Worm (Caenorhabditis elegans) whole organism, L3 larva: ENCODE results near the gene EGAP1.5.
A peak's percentile ranks its signal among the peaks of the same experiment; 100 is the strongest.

Source experiments
- R02D3.7 ChIP-seq: fragments of 150-350 bp; optimal IDR thresholded peaks from 2 replicates; lab custom pipeline; 2014; ENCODE audit warnings: missing biosample characterization, missing genetic modification characterization
- ZK546.5 ChIP-seq: sonication (generic microtip); optimal IDR thresholded peaks from 2 replicates; lab custom pipeline; 2017; ENCODE audit warnings: missing biosample characterization, missing genetic modification characterization
- ama-1 ChIP-seq: fragments of 150-350 bp; optimal IDR thresholded peaks from 2 replicates; lab custom pipeline; 2018
- ceh-28 ChIP-seq: fragments of 150-350 bp; optimal IDR thresholded peaks from 2 replicates; lab custom pipeline; 2014; ENCODE audit warnings: missing biosample characterization, missing genetic modification reagents, missing genetic modification characterization
- ceh-82 ChIP-seq: fragments of 150-350 bp; optimal IDR thresholded peaks from 2 replicates; lab custom pipeline; 2014; ENCODE audit warnings: missing biosample characterization, missing genetic modification characterization
- daf-12 ChIP-seq: fragments of 150-350 bp; optimal IDR thresholded peaks from 2 replicates; lab custom pipeline; 2014; ENCODE audit warnings: missing biosample characterization, missing genetic modification reagents, missing genetic modification characterization
- egl-5 ChIP-seq: fragments of 150-350 bp; optimal IDR thresholded peaks from 2 replicates; lab custom pipeline; 2017; ENCODE audit warnings: missing biosample characterization, missing genetic modification reagents, missing genetic modification characterization, inconsistent platforms
- elt-1 ChIP-seq: fragments of 150-350 bp; optimal IDR thresholded peaks from 2 replicates; lab custom pipeline; 2014; ENCODE audit warnings: missing biosample characterization, missing genetic modification characterization
- elt-2 ChIP-seq: sonication (generic microtip); optimal IDR thresholded peaks from 2 replicates; lab custom pipeline; 2016; ENCODE audit warnings: missing genetic modification reagents, mild to moderate bottlenecking, missing genetic modification characterization, missing compliant biosample characterization
- elt-3 ChIP-seq, 3 experiments: fragments of 150-350 bp in 1 of 3; sonication (generic microtip) in 2 of 3; optimal IDR thresholded peaks; 2 replicates in 2 of 3; 4 replicates in 1 of 3; lab custom pipeline; 2014 to 2017; ENCODE audit warnings: missing biosample characterization in 3 of 3, missing genetic modification characterization in 3 of 3
- eor-1 ChIP-seq, 2 experiments: fragments of 150-350 bp; optimal IDR thresholded peaks; 2 replicates each; lab custom pipeline; 2014 to 2018; ENCODE audit warnings: missing biosample characterization in 2 of 2, missing genetic modification characterization in 2 of 2
- fkh-10 ChIP-seq: sonication (generic microtip); optimal IDR thresholded peaks from 2 replicates; lab custom pipeline; 2017; ENCODE audit warnings: missing biosample characterization, missing genetic modification reagents, missing genetic modification characterization
- hmg-11 ChIP-seq: sonication (generic microtip); optimal IDR thresholded peaks from 2 replicates; lab custom pipeline; 2016; ENCODE audit warnings: missing genetic modification characterization, missing compliant biosample characterization
- jun-1 ChIP-seq: fragments of 150-350 bp; optimal IDR thresholded peaks from 2 replicates; lab custom pipeline; 2014; ENCODE audit warnings: missing biosample characterization, missing genetic modification reagents, missing genetic modification characterization
- lin-15B ChIP-seq: fragments of 150-350 bp; optimal IDR thresholded peaks from 2 replicates; lab custom pipeline; 2014; ENCODE audit warnings: missing biosample characterization, missing genetic modification characterization
- lsy-12 ChIP-seq: sonication (generic microtip); optimal IDR thresholded peaks from 2 replicates; lab custom pipeline; 2016; ENCODE audit warnings: mild to moderate bottlenecking, missing genetic modification characterization, missing compliant biosample characterization
- nfya-1 ChIP-seq: sonication (generic microtip); optimal IDR thresholded peaks from 2 replicates; lab custom pipeline; 2017; ENCODE audit warnings: missing genetic modification characterization, mild to moderate bottlenecking, missing compliant biosample characterization, antibody characterized with exemption, moderate library complexity; ENCODE audit not compliant: insufficient read depth
- nhr-11 ChIP-seq: fragments of 150-350 bp; optimal IDR thresholded peaks from 2 replicates; lab custom pipeline; 2014; ENCODE audit warnings: missing biosample characterization, missing genetic modification characterization
- nhr-12 ChIP-seq: fragments of 150-350 bp; optimal IDR thresholded peaks from 2 replicates; lab custom pipeline; 2014; ENCODE audit warnings: missing biosample characterization, missing genetic modification characterization
- nhr-23 ChIP-seq: fragments of 150-350 bp; optimal IDR thresholded peaks from 2 replicates; lab custom pipeline; 2014; ENCODE audit warnings: missing biosample characterization, missing genetic modification reagents, missing genetic modification characterization
- nhr-237 ChIP-seq: fragments of 150-350 bp; optimal IDR thresholded peaks from 2 replicates; lab custom pipeline; 2014; ENCODE audit warnings: missing biosample characterization, missing genetic modification characterization
- nhr-25 ChIP-seq: sonication (generic microtip); optimal IDR thresholded peaks from 2 replicates; lab custom pipeline; 2017; ENCODE audit warnings: missing biosample characterization, missing genetic modification characterization
- nhr-28 ChIP-seq: fragments of 150-350 bp; optimal IDR thresholded peaks from 2 replicates; lab custom pipeline; 2014; ENCODE audit warnings: missing biosample characterization, missing genetic modification characterization
- nhr-43 ChIP-seq: sonication (generic microtip); optimal IDR thresholded peaks from 2 replicates; lab custom pipeline; 2016; ENCODE audit warnings: mild to moderate bottlenecking, missing genetic modification characterization, missing compliant biosample characterization; ENCODE audit not compliant: poor library complexity, severe bottlenecking
- nhr-67 ChIP-seq: fragments of 150-350 bp; optimal IDR thresholded peaks from 2 replicates; lab custom pipeline; 2014; ENCODE audit warnings: missing biosample characterization, missing genetic modification characterization
- nhr-76 ChIP-seq: fragments of 150-350 bp; sonication (generic microtip); optimal IDR thresholded peaks from 5 replicates; lab custom pipeline; 2014; ENCODE audit warnings: missing biosample characterization, missing genetic modification characterization
- pha-4 ChIP-seq: fragments of 150-350 bp; optimal IDR thresholded peaks from 2 replicates; lab custom pipeline; 2014; ENCODE audit warnings: missing biosample characterization, missing genetic modification reagents, missing genetic modification characterization
- pqm-1 ChIP-seq: fragments of 150-350 bp; optimal IDR thresholded peaks from 2 replicates; lab custom pipeline; 2017; ENCODE audit warnings: missing biosample characterization, missing genetic modification characterization, inconsistent platforms
- skn-1 ChIP-seq: fragments of 150-350 bp; optimal IDR thresholded peaks from 2 replicates; lab custom pipeline; 2014; ENCODE audit warnings: missing biosample characterization, missing genetic modification characterization
- snpc-4 ChIP-seq: fragments of 150-350 bp; optimal IDR thresholded peaks from 2 replicates; lab custom pipeline; 2014; ENCODE audit warnings: missing biosample characterization, missing genetic modification characterization
- tbx-2 ChIP-seq: sonication (generic microtip); optimal IDR thresholded peaks from 2 replicates; lab custom pipeline; 2016; ENCODE audit warnings: mild to moderate bottlenecking, missing genetic modification characterization, missing compliant biosample characterization
- zag-1 ChIP-seq: fragments of 150-350 bp; optimal IDR thresholded peaks from 2 replicates; lab custom pipeline; 2014; ENCODE audit warnings: missing biosample characterization, missing genetic modification characterization
- ztf-4 ChIP-seq: fragments of 150-350 bp; optimal IDR thresholded peaks from 2 replicates; lab custom pipeline; 2014; ENCODE audit warnings: missing biosample characterization, missing genetic modification characterization

Gene EGAP1.5

DNA sequence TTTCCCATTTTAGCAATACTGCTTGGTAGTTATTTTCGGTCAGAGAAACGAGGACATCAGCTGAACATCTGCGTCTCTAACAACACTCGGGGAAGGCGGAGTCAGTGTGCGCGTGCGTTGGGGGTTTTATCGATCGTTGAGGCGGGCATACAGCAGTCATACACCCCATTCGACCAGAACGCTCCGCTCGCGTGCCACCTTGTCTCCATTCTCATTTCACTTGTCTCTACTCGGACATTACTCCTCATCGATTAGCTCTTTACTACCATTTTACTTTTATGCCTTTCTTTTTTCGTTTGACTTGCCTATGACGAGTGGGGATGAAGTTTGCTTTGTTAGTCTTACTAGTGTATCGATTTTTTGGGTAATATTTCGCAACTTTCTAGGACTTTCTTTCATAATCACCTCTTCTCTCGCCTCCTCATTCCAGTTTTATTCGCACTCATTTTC is 9.0 kb downstream of the EGAP1.5 start (continued):
- TF ChIP-seq nhr-25 (tag; lab: Kevin White, UChicago) (peak; percentile 78), daf-12 (tag; lab: Kevin White, UChicago) (no peak)

DNA sequence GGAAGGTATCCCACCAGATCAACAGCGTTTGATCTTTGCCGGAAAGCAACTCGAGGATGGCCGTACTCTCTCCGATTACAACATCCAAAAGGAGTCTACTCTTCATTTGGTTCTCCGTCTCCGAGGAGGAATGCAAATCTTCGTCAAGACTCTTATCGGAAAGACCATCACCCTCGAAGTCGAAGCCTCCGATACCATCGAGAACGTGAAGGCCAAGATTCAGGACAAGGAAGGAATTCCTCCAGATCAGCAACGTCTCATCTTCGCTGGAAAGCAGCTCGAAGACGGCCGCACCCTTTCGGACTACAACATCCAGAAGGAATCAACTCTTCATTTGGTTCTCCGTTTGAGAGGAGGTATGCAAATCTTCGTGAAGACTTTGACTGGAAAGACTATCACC is 10.6 kb downstream of the EGAP1.5 start:
- TF ChIP-seq egl-5 (tag; lab: Kevin White, UChicago) (no peak), ama-1 (peak; percentile 90), nhr-12 (tag; lab: Kevin White, UChicago) (no peak), eor-1 (tag; optimal IDR thresholded peaks at IDR 0.05; lab: Kevin White, UChicago) (no peak), lin-15B (no peak), nhr-11 (tag; lab: Kevin White, UChicago) (no peak)
- TF ChIP-seq, all 47 proteins: peak for 1

DNA sequence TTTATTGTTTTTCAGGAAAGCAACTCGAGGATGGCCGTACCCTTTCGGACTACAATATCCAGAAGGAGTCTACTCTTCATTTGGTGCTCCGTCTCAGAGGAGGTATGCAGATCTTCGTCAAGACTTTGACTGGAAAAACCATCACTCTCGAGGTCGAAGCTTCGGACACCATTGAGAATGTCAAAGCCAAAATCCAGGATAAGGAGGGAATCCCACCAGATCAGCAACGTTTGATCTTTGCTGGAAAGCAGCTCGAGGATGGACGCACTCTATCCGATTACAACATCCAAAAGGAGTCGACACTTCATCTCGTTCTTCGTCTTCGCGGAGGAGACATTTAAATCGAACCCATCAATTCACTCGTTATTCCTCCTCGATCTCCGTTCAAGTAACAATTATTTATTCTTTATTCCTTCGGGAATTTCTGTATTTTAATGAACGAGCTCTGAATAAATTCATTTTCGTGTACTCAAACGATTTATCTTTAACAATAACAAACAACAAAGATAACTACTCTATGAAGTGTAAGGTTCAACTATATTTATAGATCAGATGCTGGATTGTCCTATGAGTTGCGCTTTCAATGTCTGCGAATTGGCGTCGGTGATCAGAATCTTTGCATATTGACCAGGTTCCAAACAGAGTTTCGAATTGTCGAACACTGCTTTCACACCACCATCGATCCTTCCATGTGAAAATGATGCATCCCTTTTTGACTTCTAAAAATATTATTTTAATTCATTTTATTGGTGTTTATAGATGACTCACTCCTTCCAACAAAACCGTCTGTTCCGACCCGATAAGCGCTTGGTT is 12.1 kb downstream of the EGAP1.5 start:
- TF ChIP-seq nhr-28 (tag; lab: Kevin White, UChicago): no peak
- TF ChIP-seq hmg-11: peak; percentile 16
- no peak for TF ChIP-seq snpc-4
- TF ChIP-seq nhr-67 (tag; lab: Kevin White, UChicago): no peak
- TF ChIP-seq nhr-25 (tag; lab: Kevin White, UChicago): peak; percentile 32
- TF ChIP-seq R02D3.7 (tag; lab: Kevin White, UChicago): peak; percentile 34
- peak; percentile 98 for TF ChIP-seq ama-1
- TF ChIP-seq fkh-10 (GFP tag; lab: Kevin White, UChicago): no peak
- TF ChIP-seq pha-4 (tag; lab: Kevin White, UChicago): peak; percentile 23
- no peak for TF ChIP-seq skn-1 (tag; lab: Kevin White, UChicago)
- no peak for TF ChIP-seq nhr-76 (tag; lab: Kevin White, UChicago)
- peak; percentile 55 for TF ChIP-seq elt-2
- peak; percentile 45 for TF ChIP-seq nfya-1 (tag; lab: Kevin White, UChicago)
- TF ChIP-seq jun-1 (tag; lab: Kevin White, UChicago): peak; percentile 57
- TF ChIP-seq lsy-12 (tag; lab: Kevin White, UChicago): peak; percentile 73
- TF ChIP-seq egl-5 (tag; lab: Kevin White, UChicago): no peak
- no peak for TF ChIP-seq zag-1 (tag; lab: Kevin White, UChicago)
- TF ChIP-seq ceh-82 (tag; lab: Kevin White, UChicago): peak; percentile 50
- TF ChIP-seq elt-3 (tag; optimal IDR thresholded peaks at IDR 0.05; lab: Kevin White, UChicago): no peak
- TF ChIP-seq elt-1 (tag; lab: Kevin White, UChicago): peak; percentile 21
- TF ChIP-seq ztf-4 (tag; lab: Kevin White, UChicago): peak; percentile 83
- TF ChIP-seq tbx-2 (tag; lab: Kevin White, UChicago): peak; percentile 70
- TF ChIP-seq ZK546.5 (tag; lab: Kevin White, UChicago): no peak
- TF ChIP-seq nhr-23 (tag; lab: Kevin White, UChicago): peak; percentile 75
- peak; percentile 92 for TF ChIP-seq nhr-43 (tag; lab: Kevin White, UChicago)
- TF ChIP-seq, all 47 proteins: peak for 15

DNA sequence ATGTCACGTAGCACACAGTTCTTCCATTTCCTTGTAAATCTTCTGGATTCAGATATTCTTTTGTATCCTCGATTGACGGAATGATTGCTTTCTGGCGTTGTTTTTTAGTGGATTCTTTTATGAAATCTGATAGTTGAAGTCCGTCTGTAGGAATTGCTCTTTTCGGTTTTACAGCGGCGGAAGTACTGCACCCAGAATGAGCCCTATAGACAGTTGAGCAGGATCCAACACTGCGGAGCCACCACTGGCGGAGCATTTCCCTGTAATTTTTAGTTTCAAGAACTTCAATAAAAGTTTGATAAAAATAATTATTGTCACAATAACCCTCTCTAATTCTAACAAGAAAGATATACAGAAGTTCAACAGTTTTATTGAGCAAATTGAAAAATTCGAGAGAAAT is 14.3 kb downstream of the EGAP1.5 start, which contains the start of gene F25B5.5:
Gene F25B5.5 (minus strand): TSS at position 260 of the 400 bp plus-strand sequence.
- TF ChIP-seq ama-1 (peak; percentile 84), nhr-43 (tag; lab: Kevin White, UChicago) (peak; percentile 1), snpc-4 (no peak)
- TF ChIP-seq, all 47 proteins: peak for 2

DNA sequence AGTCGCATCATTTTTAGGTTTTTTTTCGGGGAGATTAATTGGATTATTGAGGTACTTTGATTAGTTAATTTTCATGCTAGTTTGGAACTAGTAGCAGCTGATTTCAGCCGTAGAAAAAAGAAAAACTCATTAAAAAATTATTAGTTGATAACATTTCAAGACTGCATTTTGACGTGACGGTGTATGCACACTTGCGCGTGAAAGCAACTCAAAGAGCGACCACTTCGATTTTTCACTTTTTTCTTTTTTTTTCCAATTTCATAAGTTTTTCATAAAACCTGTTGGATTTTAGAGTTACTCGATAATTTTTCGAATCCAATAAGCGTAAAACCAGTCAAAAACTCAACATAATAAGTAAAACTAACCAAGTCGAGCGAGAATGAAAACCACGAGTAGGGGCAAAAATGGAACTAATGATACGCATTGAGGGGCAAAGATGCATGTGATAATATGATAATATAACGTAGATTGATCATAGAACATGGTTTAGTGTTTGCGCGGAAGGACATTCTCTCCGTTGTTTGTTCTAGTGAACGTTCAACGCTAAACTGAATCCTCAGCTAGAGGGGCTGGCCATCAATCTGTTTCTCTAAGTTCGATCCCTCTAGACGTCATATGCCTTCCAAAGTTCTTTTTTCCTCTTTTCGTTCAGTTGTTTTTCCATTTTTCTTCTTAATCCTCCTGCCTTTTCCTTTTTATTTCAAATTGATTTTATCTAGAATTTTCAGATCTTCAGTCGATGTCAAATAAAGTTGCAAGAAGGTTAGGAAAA is 16.8 kb downstream of the EGAP1.5 start, which contains the start of the genes F25B5.6 and F25B5.3:
Gene F25B5.6 (minus strand): TSS at position 572 of the 772 bp plus-strand sequence.
Gene F25B5.3 (plus strand): TSS at position 722 of the 772 bp plus-strand sequence.
- no peak for TF ChIP-seq nhr-237 (tag; lab: Kevin White, UChicago)
- TF ChIP-seq nhr-23 (tag; lab: Kevin White, UChicago): peak; percentile 8
- no peak for TF ChIP-seq ceh-28 (tag; lab: Kevin White, UChicago)
- TF ChIP-seq pha-4 (tag; lab: Kevin White, UChicago): peak; percentile 70
- TF ChIP-seq elt-2: peak; percentile 22
- TF ChIP-seq nhr-12 (tag; lab: Kevin White, UChicago): no peak
- peak; percentile 40 for TF ChIP-seq pqm-1 (tag; lab: Kevin White, UChicago)
- peak; percentile 25 for TF ChIP-seq nhr-25 (tag; lab: Kevin White, UChicago)
- peak; percentile 22 for TF ChIP-seq nfya-1 (tag; lab: Kevin White, UChicago)
